5 worm cellular contexts compared by ENCODE assay signal in genomic region chrV:18978301-18978700, ce11.
TF ChIP-seq lines count a peak whose summit lies in the region.

No protein-coding gene starts in this region.

TF ChIP-seq in whole organism, L1 larva, 84 proteins besides CTCF, POLR2A, EP300 and RAD21:
- no peak for TF ChIP-seq efl-1 (optimal IDR thresholded peaks at IDR 0.05; lab: Kevin White, UChicago)
- peak in 1 of 2 experiments; percentile 68 for TF ChIP-seq efl-1 (GFP tag; optimal IDR thresholded peaks at IDR 0.05 in 1 of 2; lab: Kevin White, UChicago)
- TF ChIP-seq irx-1 (tag; optimal IDR thresholded peaks at IDR 0.05; lab: Kevin White, UChicago): no peak
- peak; percentile 32 for TF ChIP-seq elt-2 (tag; optimal IDR thresholded peaks at IDR 0.05; lab: Kevin White, UChicago)
- TF ChIP-seq snu-23 (GFP tag; optimal IDR thresholded peaks at IDR 0.05; lab: Kevin White, UChicago): no peak
- no peak for TF ChIP-seq fos-1 (tag; optimal IDR thresholded peaks at IDR 0.05; lab: Kevin White, UChicago)
- TF ChIP-seq vab-15 (tag; optimal IDR thresholded peaks at IDR 0.05; lab: Kevin White, UChicago): no peak
- no peak for TF ChIP-seq egl-13 (tag; optimal IDR thresholded peaks at IDR 0.05; lab: Kevin White, UChicago)
- no peak for TF ChIP-seq dpl-1 (GFP tag; optimal IDR thresholded peaks at IDR 0.05; lab: Kevin White, UChicago)
- no peak for TF ChIP-seq skn-1 (tag; optimal IDR thresholded peaks at IDR 0.05; lab: Kevin White, UChicago)
- TF ChIP-seq xbp-1 (tag; optimal IDR thresholded peaks at IDR 0.05; lab: Kevin White, UChicago): no peak
- TF ChIP-seq lin-15B (tag; optimal IDR thresholded peaks at IDR 0.05; lab: Kevin White, UChicago): no peak
- TF ChIP-seq alr-1 (tag; optimal IDR thresholded peaks at IDR 0.05; lab: Kevin White, UChicago; ENCODE audit: borderline replicate concordance): no peak
TF ChIP-seq in whole organism, L1 larva: peak in this region for 2.

TF ChIP-seq in whole organism, L2 larva, 48 proteins besides CTCF, POLR2A, EP300 and RAD21:
- no peak for TF ChIP-seq unc-39 (tag; optimal IDR thresholded peaks at IDR 0.05; lab: Kevin White, UChicago)
- TF ChIP-seq fos-1 (tag; optimal IDR thresholded peaks at IDR 0.05; lab: Kevin White, UChicago): peak; percentile 61

TF ChIP-seq in whole organism, L3 larva, 47 proteins besides CTCF, POLR2A, EP300 and RAD21:
- TF ChIP-seq mml-1 (tag; optimal IDR thresholded peaks at IDR 0.05; lab: Kevin White, UChicago) (no peak), lin-39 (tag; optimal IDR thresholded peaks at IDR 0.05; lab: Kevin White, UChicago) (no peak), pqm-1 (tag; optimal IDR thresholded peaks at IDR 0.05; lab: Kevin White, UChicago) (peak; percentile 24), elt-2 (tag; optimal IDR thresholded peaks at IDR 0.05; lab: Kevin White, UChicago) (peak; percentile 75), pha-4 (tag; optimal IDR thresholded peaks at IDR 0.05; lab: Kevin White, UChicago) (peak; percentile 35)

TF ChIP-seq in whole organism, L4 larva, 104 proteins besides CTCF, POLR2A, EP300 and RAD21 (continues in another document):
- no peak for TF ChIP-seq zfp-3 (GFP tag; conservative IDR thresholded peaks at IDR 0.05; lab: Robert Waterston, UW)
- TF ChIP-seq rbr-2 (tag; optimal IDR thresholded peaks at IDR 0.05; lab: Kevin White, UChicago): no peak
- TF ChIP-seq sdz-12 (GFP tag; optimal IDR thresholded peaks at IDR 0.05; lab: Kevin White, UChicago): no peak
- no peak for TF ChIP-seq egl-27 (tag; optimal IDR thresholded peaks at IDR 0.05; lab: Kevin White, UChicago)
- no peak for TF ChIP-seq lir-3 (tag; optimal IDR thresholded peaks at IDR 0.05; lab: Kevin White, UChicago)
- no peak for TF ChIP-seq T20F7.1 (GFP tag; optimal IDR thresholded peaks at IDR 0.05; lab: Kevin White, UChicago)
- TF ChIP-seq Y5F2A.4 (GFP tag; optimal IDR thresholded peaks at IDR 0.05; lab: Kevin White, UChicago): no peak
- no peak for TF ChIP-seq D1046.2 (GFP tag; IDR thresholded peaks at IDR 0.05; lab: Robert Waterston, UW)
- no peak for TF ChIP-seq nhr-77 (tag; optimal IDR thresholded peaks at IDR 0.05; lab: Kevin White, UChicago)
- TF ChIP-seq fkh-10 (GFP tag; optimal IDR thresholded peaks at IDR 0.05; lab: Kevin White, UChicago): no peak
- TF ChIP-seq nhr-42 (GFP tag; IDR thresholded peaks at IDR 0.05; lab: Robert Waterston, UW): no peak
- no peak for TF ChIP-seq lsy-2 (tag; optimal IDR thresholded peaks at IDR 0.05; lab: Kevin White, UChicago)
- no peak for TF ChIP-seq mdt-29 (GFP tag; IDR thresholded peaks at IDR 0.05; lab: Robert Waterston, UW)
- TF ChIP-seq nhr-25 (tag; optimal IDR thresholded peaks at IDR 0.05; lab: Kevin White, UChicago; ENCODE audit: borderline replicate concordance, insufficient read depth): no peak
- TF ChIP-seq ceh-44 (GFP tag; IDR thresholded peaks at IDR 0.05; lab: Robert Waterston, UW): no peak
- no peak for TF ChIP-seq Y75B8A.6 (GFP tag; IDR thresholded peaks at IDR 0.05; lab: Robert Waterston, UW)
- TF ChIP-seq Y105C5A.15 (GFP tag; IDR thresholded peaks at IDR 0.05; lab: Robert Waterston, UW): no peak
- TF ChIP-seq aha-1 (tag; lab: Kevin White, UChicago): no peak
- TF ChIP-seq vab-7 (GFP tag; IDR thresholded peaks at IDR 0.05; lab: Robert Waterston, UW): no peak
- TF ChIP-seq nhr-237 (tag; optimal IDR thresholded peaks at IDR 0.05; lab: Kevin White, UChicago): no peak
- peak; percentile 25 for TF ChIP-seq dve-1 (tag; optimal IDR thresholded peaks at IDR 0.05; lab: Kevin White, UChicago; ENCODE audit: insufficient read depth)
- peak; percentile 45 for TF ChIP-seq pqm-1 (tag; optimal IDR thresholded peaks at IDR 0.05; lab: Kevin White, UChicago)
- TF ChIP-seq pha-4 (GFP tag; IDR thresholded peaks at IDR 0.05; lab: Robert Waterston, UW): no peak
- TF ChIP-seq pha-4 (tag; optimal IDR thresholded peaks at IDR 0.05; lab: Kevin White, UChicago): no peak
- no peak for TF ChIP-seq hif-1 (tag; optimal IDR thresholded peaks at IDR 0.05; lab: Kevin White, UChicago)
- TF ChIP-seq php-3 (GFP tag; IDR thresholded peaks at IDR 0.05; lab: Robert Waterston, UW): no peak
- TF ChIP-seq ZK337.2 (GFP tag; IDR thresholded peaks at IDR 0.05; lab: Robert Waterston, UW): no peak
- TF ChIP-seq spr-1 (tag; optimal IDR thresholded peaks at IDR 0.05; lab: Kevin White, UChicago): no peak
- TF ChIP-seq mep-1 (tag; optimal IDR thresholded peaks at IDR 0.05; lab: Kevin White, UChicago): no peak
- TF ChIP-seq lin-13 (GFP tag; optimal IDR thresholded peaks at IDR 0.05; lab: Kevin White, UChicago): no peak
- TF ChIP-seq lin-15B (tag; optimal IDR thresholded peaks at IDR 0.05; lab: Kevin White, UChicago): no peak
- peak; percentile 28 for TF ChIP-seq hlh-11 (tag; optimal IDR thresholded peaks at IDR 0.05; lab: Kevin White, UChicago)
- TF ChIP-seq daf-16 (GFP tag; optimal IDR thresholded peaks at IDR 0.05; lab: Kevin White, UChicago): no peak
- TF ChIP-seq daf-16 (tag; optimal IDR thresholded peaks at IDR 0.05; lab: Kevin White, UChicago): peak; percentile 65
- TF ChIP-seq mxl-3 (GFP tag; optimal IDR thresholded peaks at IDR 0.05; lab: Kevin White, UChicago): no peak
- TF ChIP-seq dmd-6 (GFP tag; IDR thresholded peaks at IDR 0.05; lab: Robert Waterston, UW): peak; percentile 45; the same call in 1 of the 2 replicates
- TF ChIP-seq nhr-11 (tag; optimal IDR thresholded peaks at IDR 0.05; lab: Kevin White, UChicago): no peak
- no peak for TF ChIP-seq lin-39 (tag; optimal IDR thresholded peaks at IDR 0.05; lab: Kevin White, UChicago)
- TF ChIP-seq F26F4.8 (GFP tag; conservative IDR thresholded peaks at IDR 0.05; lab: Robert Waterston, UW): no peak

TF ChIP-seq in whole organism, young adult, 124 proteins besides CTCF, POLR2A, EP300 and RAD21:
- TF ChIP-seq rcor-1 (GFP tag; IDR thresholded peaks at IDR 0.05; lab: Robert Waterston, UW) (no peak), athp-1 (tag; optimal IDR thresholded peaks at IDR 0.05; lab: Kevin White, UChicago) (no peak), lin-35 (GFP tag; optimal IDR thresholded peaks at IDR 0.05; lab: Kevin White, UChicago) (no peak), nhr-80 (tag; optimal IDR thresholded peaks at IDR 0.05; lab: Kevin White, UChicago) (peak; percentile 60)
